Fruit fly (Drosophila melanogaster) whole organism, wandering third instar larva: Measurements from ENCODE around the gene I-t.

Experiments used
- Hr78 ChIP-seq: fragments of >200 bp; optimal IDR thresholded peaks from 2 replicates; lab custom pipeline; 2017; ENCODE audit warnings: missing biosample characterization, missing genetic modification characterization
- Vsx2 ChIP-seq: fragments of 200-300, 225-300 bp; sonication (Bioruptor generic); optimal IDR thresholded peaks from 2 replicates; lab custom pipeline; 2018; ENCODE audit warnings: missing biosample characterization, missing genetic modification characterization; ENCODE audit not compliant: partially characterized antibody
- h ChIP-seq: fragments of 200-800 bp; sonication (Bioruptor generic); optimal IDR thresholded peaks from 3 replicates; lab custom pipeline; 2016; ENCODE audit warnings: missing biosample characterization, mild to moderate bottlenecking, missing genetic modification characterization
- jim ChIP-seq: fragments of 175-275, 200-325 bp; sonication (Bioruptor generic); optimal IDR thresholded peaks from 2 replicates; lab custom pipeline; 2016; ENCODE audit warnings: missing biosample characterization, mild to moderate bottlenecking, missing genetic modification characterization
- psq ChIP-seq: fragments of 200-800 bp; sonication (Bioruptor generic); optimal IDR thresholded peaks from 3 replicates; lab custom pipeline; 2017; ENCODE audit warnings: missing biosample characterization, mild to moderate bottlenecking, missing genetic modification characterization, moderate library complexity
- sage ChIP-seq: fragments of 200-800 bp; sonication (Bioruptor generic); optimal IDR thresholded peaks from 2 replicates; lab custom pipeline; 2016; ENCODE audit warnings: missing biosample characterization, mild to moderate bottlenecking, missing genetic modification characterization
- woc ChIP-seq: sonication (Bioruptor generic); optimal IDR thresholded peaks from 2 replicates; lab custom pipeline; 2016; ENCODE audit warnings: missing biosample characterization, mild to moderate bottlenecking, missing genetic modification characterization

dm6 chr3R:11692504-11692903 is 11.3 kb upstream of the I-t start:
- TF ChIP-seq psq (GFP tag; lab: Kevin White, UChicago) (no peak), sage (no peak), woc (GFP tag; lab: Kevin White, UChicago) (no peak), jim (GFP tag; lab: Kevin White, UChicago) (no peak), Hr78 (GFP tag; lab: Kevin White, UChicago) (no peak), Vsx2 (GFP tag; lab: Kevin White, UChicago) (no peak), h (GFP tag; lab: Kevin White, UChicago) (no peak)
